Fruit fly (Drosophila melanogaster) whole organism, pupa: Measurements from ENCODE around the gene CG31226.

Experiments
- CG15710 ChIP-seq: fragments of 200-800 bp; sonication (Bioruptor generic); optimal IDR thresholded peaks from 2 replicates; lab custom pipeline; 2018; ENCODE audit warnings: missing biosample characterization, mild to moderate bottlenecking, missing genetic modification characterization, moderate library complexity
- CG34367 ChIP-seq: fragments of 200-800 bp; sonication (Bioruptor generic); optimal IDR thresholded peaks from 2 replicates; lab custom pipeline; 2018; ENCODE audit warnings: missing biosample characterization, mild to moderate bottlenecking, missing genetic modification characterization
- EcR ChIP-seq: fragments of 200-800 bp; sonication (Bioruptor generic); optimal IDR thresholded peaks from 3 replicates; lab custom pipeline; 2019; ENCODE audit warnings: missing biosample characterization, missing genetic modification characterization, mild to moderate bottlenecking, moderate library complexity, missing genetic modification reagents
- Ets98B ChIP-seq: fragments of 200-800 bp; sonication (Bioruptor generic); IDR thresholded peaks from 2 replicates; pipeline ENCODE4 v1.3.6; 2022; ENCODE audit warnings: missing biosample characterization, missing genetic modification characterization
- Pif1A ChIP-seq: fragments of 200-800 bp; sonication (Bioruptor generic); optimal IDR thresholded peaks from 3 replicates; lab custom pipeline; 2016; ENCODE audit warnings: missing biosample characterization, missing genetic modification characterization
- Snoo ChIP-seq: fragments of 200-800 bp; sonication (Bioruptor generic); optimal IDR thresholded peaks from 3 replicates; lab custom pipeline; 2017; ENCODE audit warnings: missing biosample characterization, mild to moderate bottlenecking, missing genetic modification characterization, inconsistent platforms
- gl ChIP-seq: fragments of 200-800 bp; sonication (Bioruptor generic); optimal IDR thresholded peaks from 2 replicates; lab custom pipeline; 2018; ENCODE audit warnings: missing biosample characterization, mild to moderate bottlenecking, missing genetic modification characterization

DNA sequence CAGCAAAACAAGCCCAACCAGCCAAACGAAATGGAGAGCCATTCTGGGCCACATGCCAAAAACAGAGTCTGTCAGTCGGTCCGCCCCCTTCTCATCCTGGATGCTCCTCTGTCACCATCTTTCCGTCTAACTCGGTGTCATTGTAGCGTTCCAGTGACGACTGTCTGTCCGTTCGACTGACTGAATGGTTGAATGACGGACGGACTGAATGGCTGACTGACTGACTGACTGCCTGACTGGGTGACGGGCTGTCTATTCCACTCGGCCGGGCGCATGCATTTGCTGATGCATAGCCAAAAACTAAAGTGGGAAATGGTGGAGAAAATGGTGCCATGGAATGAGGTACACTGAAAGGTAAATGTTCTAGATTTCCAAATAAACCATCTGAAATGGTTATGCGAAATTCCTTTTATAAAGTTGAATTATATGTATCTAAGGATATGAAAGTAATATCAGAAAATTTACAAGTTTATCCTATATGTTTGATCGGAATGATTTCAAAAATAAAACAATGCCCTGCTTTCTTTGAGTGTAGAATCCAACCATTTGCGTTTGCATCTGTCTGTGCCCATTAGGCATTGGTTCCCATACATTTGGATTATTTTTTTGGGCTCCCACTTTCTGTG, 47.2 kb downstream of the CG31226 start:
- TF ChIP-seq EcR (GFP tag; lab: Kevin White, UChicago) (no peak), CG34367 (tag; lab: Kevin White, UChicago) (no peak), gl (tag; lab: Kevin White, UChicago) (no peak), Snoo (tag; lab: Kevin White, UChicago) (no peak), Pif1A (no peak), Ets98B (GFP tag; lab: Robert Waterston, UW) (no peak; the same call in 1 of the 2 replicates), CG15710 (tag; lab: Kevin White, UChicago) (no peak)
